Worm (Caenorhabditis elegans): ENCODE data around the gene tag-10.

The tag-10 gene

ce11 chrII:13685581-13685980 is 53.2 kb downstream of the tag-10 start:
- TF ChIP-seq lin-39 (tag; optimal IDR thresholded peaks at IDR 0.05) (no peak), sem-4 (tag; optimal IDR thresholded peaks at IDR 0.05) (no peak), unc-39 (tag; optimal IDR thresholded peaks at IDR 0.05) (no peak), fos-1 (tag; optimal IDR thresholded peaks at IDR 0.05) (no peak), nhr-21 (tag; optimal IDR thresholded peaks at IDR 0.05) (no peak), F13H6.1 (tag; optimal IDR thresholded peaks at IDR 0.05) (no peak), nhr-129 (tag; optimal IDR thresholded peaks at IDR 0.05) (no peak), lsy-2 (tag; optimal IDR thresholded peaks at IDR 0.05) (no peak)
